Worm (Caenorhabditis elegans): Measurements from ENCODE around the gene gcy-13.

DNA sequence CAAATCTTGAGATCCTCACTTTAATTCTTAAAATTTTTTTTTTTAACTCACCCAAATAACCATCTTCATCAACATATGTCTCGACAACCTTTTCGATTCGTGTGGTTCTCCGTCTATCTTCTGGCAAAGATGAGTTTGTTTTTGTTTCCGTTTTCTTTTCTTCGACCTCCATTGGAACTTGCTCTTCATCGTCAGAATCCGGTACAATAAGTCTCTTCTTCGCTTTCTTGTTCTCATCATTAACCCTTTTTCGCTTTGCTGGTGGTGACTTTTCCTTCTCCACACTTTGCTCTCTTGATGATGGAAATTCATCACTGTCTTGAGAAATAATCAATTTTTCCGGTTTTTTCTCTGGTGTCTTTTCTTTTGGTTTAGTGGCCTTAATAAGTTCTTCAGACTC lies 53.3 kb downstream of the gcy-13 start:
- no peak for TF ChIP-seq ceh-82 (tag; optimal IDR thresholded peaks at IDR 0.05)
- TF ChIP-seq elt-2 (tag; optimal IDR thresholded peaks at IDR 0.05), result no peak
- TF ChIP-seq mdl-1 (tag; optimal IDR thresholded peaks at IDR 0.05), result no peak
- TF ChIP-seq elt-3 (tag; optimal IDR thresholded peaks at IDR 0.05), result no peak
- no peak for TF ChIP-seq fkh-10 (GFP tag; optimal IDR thresholded peaks at IDR 0.05)
- TF ChIP-seq ama-1 (optimal IDR thresholded peaks at IDR 0.05), result no peak
- TF ChIP-seq nhr-11 (tag; optimal IDR thresholded peaks at IDR 0.05), result no peak
- no peak for TF ChIP-seq nhr-28 (tag; optimal IDR thresholded peaks at IDR 0.05)
- no peak for TF ChIP-seq pqm-1 (tag; optimal IDR thresholded peaks at IDR 0.05)
